Worm (Caenorhabditis elegans): ENCODE results near the gene F59B2.12.

DNA sequence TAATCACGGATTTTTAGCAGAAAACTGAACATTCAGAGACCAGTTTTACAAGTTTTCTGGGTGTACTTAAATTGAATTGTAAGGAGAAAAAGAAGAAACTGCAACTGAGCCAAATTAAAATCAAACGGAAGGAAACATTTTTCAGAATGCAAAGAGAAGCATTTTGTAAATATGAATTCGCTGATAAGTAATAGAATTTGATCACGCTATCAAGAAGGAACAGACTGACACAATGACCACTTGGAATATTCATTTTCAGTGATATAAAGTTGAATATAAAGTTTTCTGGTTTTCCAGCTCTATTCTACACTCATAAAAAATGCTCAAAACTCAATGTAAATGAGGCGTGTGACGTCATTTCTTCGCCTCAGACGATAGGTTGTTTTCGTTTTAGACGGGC, 16.7 kb downstream of the F59B2.12 start:
- TF ChIP-seq syd-9 (tag; optimal IDR thresholded peaks at IDR 0.05) (no peak), ets-4 (tag; optimal IDR thresholded peaks at IDR 0.05) (no peak), unc-86 (tag; optimal IDR thresholded peaks at IDR 0.05) (no peak), K09A11.1 (tag; optimal IDR thresholded peaks at IDR 0.05; ENCODE audit: insufficient read depth) (no peak), nhr-11 (tag; optimal IDR thresholded peaks at IDR 0.05) (no peak), odd-2 (tag; optimal IDR thresholded peaks at IDR 0.05) (no peak), pros-1 (tag; optimal IDR thresholded peaks at IDR 0.05) (no peak), gmeb-2 (tag; optimal IDR thresholded peaks at IDR 0.05) (no peak), pha-4 (tag; optimal IDR thresholded peaks at IDR 0.05) (no peak), nfya-1 (tag; optimal IDR thresholded peaks at IDR 0.05) (no peak)
